Fruit fly (Drosophila melanogaster) whole organism, embryonic: ENCODE data around the gene nan.
A peak's percentile ranks its signal among the peaks of the same experiment; 100 is the strongest.

Experiments
- Awh ChIP-seq: fragments of 200-800 bp; sonication (Bioruptor generic); IDR thresholded peaks from 2 replicates; pipeline ENCODE4, ENCODE4 v1.3.6; 2022; ENCODE audit warnings: missing biosample characterization, missing genetic modification characterization
- BtbVII ChIP-seq: fragments of 200-800 bp; sonication (Bioruptor generic); optimal IDR thresholded peaks from 3 replicates; lab custom pipeline; 2017; ENCODE audit warnings: missing biosample characterization, mild to moderate bottlenecking, missing genetic modification characterization
- CG12104 ChIP-seq: fragments of 200-800 bp; sonication (Bioruptor generic); optimal IDR thresholded peaks from 3 replicates; lab custom pipeline; 2016; ENCODE audit warnings: missing biosample characterization, missing genetic modification characterization
- CG14710 ChIP-seq: fragments of 200-800 bp; sonication (Bioruptor generic); optimal IDR thresholded peaks from 3 replicates; lab custom pipeline; 2019; ENCODE audit warnings: missing biosample characterization, mild to moderate bottlenecking, missing genetic modification characterization, moderate library complexity
- CG15011 ChIP-seq: fragments of 200-800 bp; sonication (Bioruptor generic); optimal IDR thresholded peaks from 3 replicates; lab custom pipeline; 2018; ENCODE audit warnings: missing biosample characterization, mild to moderate bottlenecking, missing genetic modification characterization
- CG15479 ChIP-seq: fragments of 200-800 bp; sonication (Bioruptor generic); optimal IDR thresholded peaks from 3 replicates; lab custom pipeline; 2019; ENCODE audit warnings: missing biosample characterization, mild to moderate bottlenecking, missing genetic modification characterization, moderate library complexity
- CG17385 ChIP-seq: fragments of 200-800 bp; sonication (Bioruptor generic); optimal IDR thresholded peaks from 3 replicates; lab custom pipeline; 2018; ENCODE audit warnings: missing biosample characterization, mild to moderate bottlenecking, missing genetic modification characterization
- CG2678 ChIP-seq: fragments of 200-800 bp; sonication (Bioruptor generic); optimal IDR thresholded peaks from 3 replicates; lab custom pipeline; 2019; ENCODE audit warnings: missing biosample characterization, mild to moderate bottlenecking, missing genetic modification characterization, moderate library complexity
- CG31224 ChIP-seq: fragments of 200-800 bp; sonication (Bioruptor generic); IDR thresholded peaks from 2 replicates; pipeline ENCODE4 v1.3.6; 2022; ENCODE audit warnings: missing biosample characterization, missing genetic modification characterization
- CG32532 ChIP-seq: fragments of 200-800 bp; sonication (Bioruptor generic); IDR thresholded peaks from 2 replicates; pipeline ENCODE4 v1.3.6; 2022; ENCODE audit warnings: missing biosample characterization, missing genetic modification characterization
- CG33213 ChIP-seq: fragments of 200-800 bp; sonication (Bioruptor generic); optimal IDR thresholded peaks from 3 replicates; lab custom pipeline; 2016; ENCODE audit warnings: missing biosample characterization, missing genetic modification characterization
- CG34422 ChIP-seq: fragments of 200-800 bp; sonication (Bioruptor generic); IDR thresholded peaks from 3 replicates; pipeline ENCODE4 v1.3.6; 2022; ENCODE audit warnings: missing biosample characterization, missing genetic modification characterization
- CG4360 ChIP-seq: fragments of 200-800 bp; sonication (Bioruptor generic); IDR thresholded peaks from 2 replicates; pipeline ENCODE4 v1.3.6; 2022; ENCODE audit warnings: missing biosample characterization, missing genetic modification characterization
- CG6654 ChIP-seq: fragments of 200-800 bp; sonication (Bioruptor generic); optimal IDR thresholded peaks from 2 replicates; lab custom pipeline; 2017; ENCODE audit warnings: missing biosample characterization, mild to moderate bottlenecking, missing genetic modification characterization
- Chrac-16 ChIP-seq: fragments of 200-800 bp; sonication (Bioruptor generic); optimal IDR thresholded peaks from 3 replicates; lab custom pipeline; 2016; ENCODE audit warnings: missing biosample characterization, missing genetic modification characterization
- D ChIP-seq, 2 experiments: fragments of 200-800 bp in 1 of 2; fragments of >200 bp in 1 of 2; sonication (Bioruptor generic) in 1 of 2; optimal IDR thresholded peaks; 2 replicates in 1 of 2; 3 replicates in 1 of 2; lab custom pipeline; 2017; ENCODE audit warnings: mild to moderate bottlenecking in 1 of 2, missing biosample characterization in 1 of 2, missing genetic modification characterization in 1 of 2, missing genetic modification reagents in 1 of 2
- E2f2 ChIP-seq: fragments of 200-800 bp; sonication (Bioruptor generic); IDR thresholded peaks from 2 replicates; pipeline ENCODE4 v1.3.6; 2022; ENCODE audit warnings: missing biosample characterization, missing genetic modification characterization
- Fer2 ChIP-seq: fragments of 200-800 bp; sonication (Bioruptor generic); optimal IDR thresholded peaks from 2 replicates; lab custom pipeline; 2018; ENCODE audit warnings: missing biosample characterization, mild to moderate bottlenecking, missing genetic modification characterization, moderate library complexity
- HLH4C ChIP-seq: fragments of 200-800 bp; sonication (Bioruptor generic); IDR thresholded peaks from 3 replicates; pipeline ENCODE4 v1.3.6; 2022; ENCODE audit warnings: missing biosample characterization, missing genetic modification characterization; ENCODE audit not compliant: partially characterized antibody
- Hr51 ChIP-seq, 2 experiments: fragments of 200-800 bp; sonication (Bioruptor generic); optimal IDR thresholded peaks; 2 replicates in 1 of 2; 3 replicates in 1 of 2; lab custom pipeline; 2016 to 2018; ENCODE audit warnings: missing biosample characterization in 2 of 2, missing genetic modification characterization in 2 of 2, mild to moderate bottlenecking in 1 of 2, moderate library complexity in 1 of 2
- Hr78 ChIP-seq, 2 experiments: fragments of 200-800 bp in 1 of 2; fragments of >200 bp in 1 of 2; sonication (Bioruptor generic) in 1 of 2; optimal IDR thresholded peaks; 2 replicates each; lab custom pipeline; 2017 to 2019; ENCODE audit warnings: missing biosample characterization in 2 of 2, missing genetic modification characterization in 2 of 2, mild to moderate bottlenecking in 1 of 2, moderate library complexity in 1 of 2
- Lpt ChIP-seq: fragments of >200 bp; optimal IDR thresholded peaks from 2 replicates; lab custom pipeline; 2018; ENCODE audit warnings: missing biosample characterization, missing genetic modification characterization
- NC2β ChIP-seq: fragments of 200-800 bp; sonication (Bioruptor generic); optimal IDR thresholded peaks from 2 replicates; lab custom pipeline; 2016; ENCODE audit warnings: missing biosample characterization, missing genetic modification characterization
- Neu2 ChIP-seq: fragments of 200-800 bp; sonication (Bioruptor generic); optimal IDR thresholded peaks from 3 replicates; lab custom pipeline; 2016; ENCODE audit warnings: missing biosample characterization, missing genetic modification characterization, borderline replicate concordance
- Scr ChIP-seq: fragments of 200-800 bp; sonication (Bioruptor generic); IDR thresholded peaks from 2 replicates; pipeline ENCODE4 v1.3.6; 2022; ENCODE audit warnings: missing biosample characterization, missing genetic modification characterization; ENCODE audit not compliant: partially characterized antibody
- Six4 ChIP-seq: fragments of 200-800 bp; sonication (Bioruptor generic); optimal IDR thresholded peaks from 2 replicates; lab custom pipeline; 2016; ENCODE audit warnings: missing biosample characterization, missing genetic modification characterization
- Xrp1 ChIP-seq: fragments of 200-800 bp; sonication (Bioruptor generic); IDR thresholded peaks from 2 replicates; pipeline ENCODE4 v1.3.6; 2022; ENCODE audit warnings: missing biosample characterization, missing genetic modification characterization
- ara ChIP-seq: fragments of 200-800 bp; sonication (Bioruptor generic); IDR thresholded peaks from 2 replicates; pipeline ENCODE4 v1.3.6; 2022; ENCODE audit warnings: missing biosample characterization, missing genetic modification characterization
- az2 ChIP-seq: fragments of 200-800 bp; sonication (Bioruptor generic); optimal IDR thresholded peaks from 3 replicates; lab custom pipeline; 2016; ENCODE audit warnings: missing biosample characterization, missing genetic modification characterization
- bowl ChIP-seq: fragments of 200-800 bp; sonication (Bioruptor generic); IDR thresholded peaks from 2 replicates; pipeline ENCODE4 v1.3.6; 2022; ENCODE audit warnings: missing biosample characterization, missing genetic modification characterization
- ci ChIP-seq: fragments of 200-800 bp; sonication (Bioruptor generic); IDR thresholded peaks from 3 replicates; pipeline ENCODE4 v1.3.6; 2022; ENCODE audit warnings: missing biosample characterization, missing genetic modification characterization
- dati ChIP-seq: fragments of 200-800 bp; sonication (Bioruptor generic); IDR thresholded peaks from 2 replicates; pipeline ENCODE4 v1.3.6; 2022; ENCODE audit warnings: missing biosample characterization, missing genetic modification characterization
- dmrt99B ChIP-seq: fragments of 200-800 bp; sonication (Bioruptor generic); optimal IDR thresholded peaks from 2 replicates; lab custom pipeline; 2018; ENCODE audit warnings: missing biosample characterization, mild to moderate bottlenecking, missing genetic modification characterization, moderate library complexity
- dpn ChIP-seq, 2 experiments: fragments of 200-800 bp; sonication (Bioruptor generic); optimal IDR thresholded peaks; 3 replicates each; lab custom pipeline; 2016; ENCODE audit warnings: missing biosample characterization in 2 of 2, missing genetic modification characterization in 2 of 2
- fd3F ChIP-seq: fragments of 200-800 bp; sonication (Bioruptor generic); optimal IDR thresholded peaks from 2 replicates; lab custom pipeline; 2018; ENCODE audit warnings: missing biosample characterization, mild to moderate bottlenecking, missing genetic modification characterization, moderate library complexity
- fru ChIP-seq: fragments of >200 bp; optimal IDR thresholded peaks from 2 replicates; lab custom pipeline; 2017
- gro ChIP-seq: fragments of 200-800 bp; sonication (Bioruptor generic); optimal IDR thresholded peaks from 2 replicates; lab custom pipeline; 2016; ENCODE audit warnings: missing biosample characterization, missing genetic modification characterization
- insv ChIP-seq, 2 experiments: fragments of 200-800 bp; sonication (Bioruptor generic); optimal IDR thresholded peaks; 3 replicates each; lab custom pipeline; 2016 to 2018; ENCODE audit warnings: missing biosample characterization in 2 of 2, missing genetic modification characterization in 2 of 2
- nerfin-2 ChIP-seq: fragments of 200-800 bp; sonication (Bioruptor generic); IDR thresholded peaks from 2 replicates; pipeline ENCODE4 v1.3.6; 2022; ENCODE audit warnings: missing biosample characterization, missing genetic modification characterization; ENCODE audit not compliant: partially characterized antibody
- oc ChIP-seq: fragments of 200-800 bp; sonication (Bioruptor generic); optimal IDR thresholded peaks from 2 replicates; lab custom pipeline; 2018; ENCODE audit warnings: missing biosample characterization, mild to moderate bottlenecking, missing genetic modification characterization, moderate library complexity
- otp ChIP-seq: fragments of 200-800 bp; sonication (Bioruptor generic); IDR thresholded peaks from 3 replicates; pipeline ENCODE4, ENCODE4 v1.3.6; 2022; ENCODE audit warnings: missing biosample characterization, missing genetic modification characterization
- pan ChIP-seq, 4 experiments: fragments of >200 bp in 3 of 4; fragments of 200-800 bp in 1 of 4; sonication (Bioruptor generic) in 1 of 4; optimal IDR thresholded peaks in 3 of 4; IDR thresholded peaks in 1 of 4; 2 replicates each; pipeline versions ENCODE4 v1.3.6 to Lab custom; 2017 to 2022; ENCODE audit warnings: missing biosample characterization in 2 of 4, missing genetic modification characterization in 2 of 4, mixed read lengths in 1 of 4
- prd ChIP-seq, 3 experiments: fragments of >200 bp in 2 of 3; fragments of 200-800 bp in 1 of 3; sonication (Bioruptor generic) in 1 of 3; optimal IDR thresholded peaks in 2 of 3; IDR thresholded peaks in 1 of 3; 2 replicates in 2 of 3; 3 replicates in 1 of 3; pipeline versions ENCODE4 v1.3.6 to Lab custom; 2017 to 2022; ENCODE audit warnings: missing biosample characterization in 1 of 3, missing genetic modification characterization in 1 of 3
- row ChIP-seq: fragments of 200-800 bp; sonication (Bioruptor generic); IDR thresholded peaks from 3 replicates; pipeline ENCODE4 v1.3.6; 2022; ENCODE audit warnings: missing biosample characterization, missing genetic modification characterization
- salm ChIP-seq: fragments of 200-800 bp; sonication (Bioruptor generic); optimal IDR thresholded peaks from 2 replicates; lab custom pipeline; 2018; ENCODE audit warnings: missing biosample characterization, mild to moderate bottlenecking, missing genetic modification characterization
- sisA ChIP-seq: fragments of 200-800 bp; sonication (Bioruptor generic); IDR thresholded peaks from 2 replicates; pipeline ENCODE4 v1.3.6; 2022; ENCODE audit warnings: missing biosample characterization, missing genetic modification characterization
- tin ChIP-seq: fragments of 200-800 bp; sonication (Bioruptor generic); optimal IDR thresholded peaks from 3 replicates; lab custom pipeline; 2016; ENCODE audit warnings: missing biosample characterization, missing genetic modification characterization
- tio ChIP-seq: fragments of 200-800 bp; sonication (Bioruptor generic); optimal IDR thresholded peaks from 2 replicates; lab custom pipeline; 2017; ENCODE audit warnings: missing biosample characterization, missing genetic modification characterization, inconsistent platforms

The nan gene

dm6 chr3L:14167917-14168316 lies 21.5 kb downstream of the nan start:
- peak; percentile 91 for TF ChIP-seq Awh (GFP tag; lab: Robert Waterston, UW)
- TF ChIP-seq D (optimal IDR thresholded peaks at IDR 0.05; lab: Kevin White, UChicago): no peak
- TF ChIP-seq D (GFP tag; optimal IDR thresholded peaks at IDR 0.05; lab: Kevin White, UChicago): peak; percentile 35
- TF ChIP-seq CG17385 (GFP tag; lab: Kevin White, UChicago): no peak
- peak; percentile 87 for TF ChIP-seq oc
- no peak for TF ChIP-seq CG6654 (GFP tag; lab: Kevin White, UChicago)
- 0 out of 2 replicates have a peak, but pooled peaks have one; percentile 14 for TF ChIP-seq CG32532
- TF ChIP-seq pan (optimal IDR thresholded peaks at IDR 0.05; lab: Kevin White, UChicago): no peak
- peak in 1 of 2 experiments; percentile 12 for TF ChIP-seq pan (GFP tag; optimal IDR thresholded peaks at IDR 0.05 in 1 of 2, IDR thresholded peaks at IDR 0.05 in 1 of 2)
- no peak for TF ChIP-seq dati (GFP tag; lab: Robert Waterston, UW)
- no peak for TF ChIP-seq Neu2 (GFP tag; lab: Kevin White, UChicago)
- TF ChIP-seq CG12104: no peak
- no peak for TF ChIP-seq CG4360
- no peak for TF ChIP-seq insv (GFP tag; optimal IDR thresholded peaks at IDR 0.05; lab: Kevin White, UChicago)

DNA sequence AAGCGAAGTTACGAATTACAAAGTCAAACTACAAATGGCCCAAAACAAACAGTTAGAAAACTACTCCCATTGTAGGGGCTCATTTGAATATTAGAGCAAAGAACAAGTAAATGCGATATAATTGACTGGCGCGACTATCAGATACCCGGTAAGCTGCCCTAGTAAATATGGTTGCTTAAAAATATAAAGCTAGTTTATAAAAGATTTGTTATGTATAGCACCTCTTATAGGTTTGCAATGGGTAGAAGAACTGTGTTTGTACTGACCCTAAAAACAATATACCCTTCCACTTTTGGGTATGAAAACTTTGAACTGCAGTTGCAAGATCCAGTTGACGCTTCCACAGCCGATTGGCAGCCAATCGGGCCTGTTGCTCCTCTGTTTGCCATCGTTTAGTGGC lies 23.2 kb downstream of the nan start:
- TF ChIP-seq Lpt (no peak), tio (GFP tag; lab: Kevin White, UChicago) (peak; percentile 35), otp (GFP tag; lab: Robert Waterston, UW) (no peak), prd (optimal IDR thresholded peaks at IDR 0.05; lab: Kevin White, UChicago) (no peak), prd (GFP tag; IDR thresholded peaks at IDR 0.05; lab: Robert Waterston, UW) (peak; percentile 68; the same call in 2 of the 3 replicates), dpn (GFP tag; optimal IDR thresholded peaks at IDR 0.05; lab: Kevin White, UChicago) (peak; percentile 17 to 42), gro (GFP tag; lab: Kevin White, UChicago) (no peak), ci (GFP tag; lab: Robert Waterston, UW) (peak; percentile 77; the same call in 2 of the 3 replicates), Hr78 (GFP tag; optimal IDR thresholded peaks at IDR 0.05; lab: Kevin White, UChicago) (peak in 1 of 2 experiments; percentile 33), E2f2 (GFP tag; lab: Robert Waterston, UW) (peak; percentile 27; the same call in 1 of the 2 replicates), CG15479 (no peak), CG34422 (GFP tag; lab: Robert Waterston, UW) (0 out of 3 replicates have a peak, but pooled peaks have one; percentile 12), CG2678 (tag; lab: Kevin White, UChicago) (peak; percentile 43), Xrp1 (GFP tag; lab: Robert Waterston, UW) (peak; percentile 56; the same call in 1 of the 2 replicates), CG31224 (GFP tag; lab: Robert Waterston, UW) (no peak), Six4 (GFP tag; lab: Kevin White, UChicago) (peak; percentile 13), nerfin-2 (GFP tag; lab: Robert Waterston, UW) (peak; percentile 22; the same call in 1 of the 2 replicates), Chrac-16 (GFP tag; lab: Kevin White, UChicago) (peak; percentile 39), NC2β (peak; percentile 31), HLH4C (GFP tag; lab: Robert Waterston, UW) (peak; percentile 48; the same call in 1 of the 3 replicates), CG33213 (peak; percentile 15), tin (GFP tag; lab: Kevin White, UChicago) (peak; percentile 11), row (GFP tag; lab: Robert Waterston, UW) (peak; percentile 55; the same call in 2 of the 3 replicates), bowl (GFP tag; lab: Robert Waterston, UW) (no peak), CG15011 (GFP tag; lab: Kevin White, UChicago) (no peak), fd3F (GFP tag; lab: Kevin White, UChicago) (no peak), Scr (no peak), az2 (peak; percentile 49), sisA (GFP tag; lab: Robert Waterston, UW) (peak; percentile 44; the same call in 1 of the 2 replicates), Fer2 (tag; lab: Kevin White, UChicago) (no peak), BtbVII (GFP tag; lab: Kevin White, UChicago) (no peak), Hr51 (GFP tag; optimal IDR thresholded peaks at IDR 0.05; lab: Kevin White, UChicago) (peak in 1 of 2 experiments; percentile 14), dmrt99B (peak; percentile 12), fru (lab: Kevin White, UChicago) (no peak), CG14710 (tag; lab: Kevin White, UChicago) (peak; percentile 48), salm (tag; lab: Kevin White, UChicago) (no peak), ara (peak; percentile 69)
